Fruit fly (Drosophila melanogaster) whole organism, embryonic: Measurements from ENCODE around the gene CG13461.
A peak's percentile ranks its signal among the peaks of the same experiment; 100 is the strongest.

ENCODE experiments used
- Atf3 ChIP-seq: fragments of 200-800 bp; sonication (Bioruptor generic); optimal IDR thresholded peaks from 3 replicates; lab custom pipeline; 2016; ENCODE audit warnings: missing biosample characterization, missing genetic modification characterization
- CG10147 ChIP-seq: fragments of 200-800 bp; sonication (Bioruptor generic); optimal IDR thresholded peaks from 2 replicates; lab custom pipeline; 2019; ENCODE audit warnings: missing biosample characterization, mild to moderate bottlenecking, missing genetic modification characterization, moderate library complexity
- CG10565 ChIP-seq: fragments of 200-800 bp; sonication (Bioruptor generic); optimal IDR thresholded peaks from 3 replicates; lab custom pipeline; 2016; ENCODE audit warnings: missing biosample characterization, mild to moderate bottlenecking, missing genetic modification characterization
- CG11398 ChIP-seq: fragments of 200-800 bp; sonication (Bioruptor generic); optimal IDR thresholded peaks from 2 replicates; lab custom pipeline; 2016; ENCODE audit warnings: missing biosample characterization, missing genetic modification characterization
- CG11456 ChIP-seq: fragments of 200-800 bp; sonication (Bioruptor generic); IDR thresholded peaks from 3 replicates; pipeline ENCODE4 v1.3.6; 2022; ENCODE audit warnings: missing biosample characterization, missing genetic modification characterization
- CG11723 ChIP-seq: fragments of 200-800 bp; sonication (Bioruptor generic); optimal IDR thresholded peaks from 2 replicates; lab custom pipeline; 2017; ENCODE audit warnings: missing biosample characterization, mild to moderate bottlenecking, missing genetic modification characterization
- CG12155 ChIP-seq: fragments of 200-800 bp; sonication (Bioruptor generic); optimal IDR thresholded peaks from 3 replicates; lab custom pipeline; 2016; ENCODE audit warnings: missing biosample characterization, missing genetic modification characterization
- CG15479 ChIP-seq: fragments of 200-800 bp; sonication (Bioruptor generic); optimal IDR thresholded peaks from 3 replicates; lab custom pipeline; 2019; ENCODE audit warnings: missing biosample characterization, mild to moderate bottlenecking, missing genetic modification characterization, moderate library complexity
- CG17186 ChIP-seq: fragments of 200-800 bp; sonication (Bioruptor generic); optimal IDR thresholded peaks from 3 replicates; lab custom pipeline; 2017; ENCODE audit warnings: missing biosample characterization, missing genetic modification reagents, missing genetic modification characterization
- CG18619 ChIP-seq: fragments of 200-800 bp; sonication (Bioruptor generic); optimal IDR thresholded peaks from 3 replicates; lab custom pipeline; 2017; ENCODE audit warnings: missing biosample characterization, mild to moderate bottlenecking, missing genetic modification characterization
- CG2129 ChIP-seq: fragments of 200-800 bp; sonication (Bioruptor generic); IDR thresholded peaks from 2 replicates; pipeline ENCODE4 v1.3.6; 2022; ENCODE audit warnings: missing biosample characterization, missing genetic modification characterization; ENCODE audit not compliant: partially characterized antibody
- CG2199 ChIP-seq: fragments of 200-800 bp; sonication (Bioruptor generic); IDR thresholded peaks from 3 replicates; pipeline ENCODE4 v1.3.6; 2022; ENCODE audit warnings: missing biosample characterization, missing genetic modification characterization
- CG34224 ChIP-seq: fragments of 200-800 bp; sonication (Bioruptor generic); IDR thresholded peaks from 3 replicates; pipeline ENCODE4 v1.3.6; 2022; ENCODE audit warnings: missing biosample characterization, missing genetic modification characterization; ENCODE audit not compliant: partially characterized antibody
- CG7786 ChIP-seq: fragments of 200-800 bp; sonication (Bioruptor generic); optimal IDR thresholded peaks from 2 replicates; lab custom pipeline; 2016; ENCODE audit warnings: missing biosample characterization, missing genetic modification characterization
- CG7963 ChIP-seq: fragments of 200-800 bp; sonication (Bioruptor generic); IDR thresholded peaks from 3 replicates; pipeline ENCODE4 v1.3.6; 2022; ENCODE audit warnings: missing biosample characterization, missing genetic modification characterization; ENCODE audit not compliant: partially characterized antibody
- CG8281 ChIP-seq: fragments of 200-800 bp; sonication (Bioruptor generic); optimal IDR thresholded peaks from 2 replicates; lab custom pipeline; 2018; ENCODE audit warnings: missing biosample characterization, mild to moderate bottlenecking, missing genetic modification characterization, moderate library complexity
- D ChIP-seq, 2 experiments: fragments of 200-800 bp in 1 of 2; fragments of >200 bp in 1 of 2; sonication (Bioruptor generic) in 1 of 2; optimal IDR thresholded peaks; 2 replicates in 1 of 2; 3 replicates in 1 of 2; lab custom pipeline; 2017; ENCODE audit warnings: mild to moderate bottlenecking in 1 of 2, missing biosample characterization in 1 of 2, missing genetic modification characterization in 1 of 2, missing genetic modification reagents in 1 of 2
- Dfd ChIP-seq, 2 experiments: fragments of >200 bp; optimal IDR thresholded peaks; 2 replicates each; lab custom pipeline; 2017; ENCODE audit warnings: missing biosample characterization in 2 of 2, missing genetic modification characterization in 2 of 2
- Hand ChIP-seq: fragments of 200-800 bp; sonication (Bioruptor generic); optimal IDR thresholded peaks from 2 replicates; lab custom pipeline; 2017; ENCODE audit warnings: mild to moderate bottlenecking, missing biosample characterization, missing genetic modification reagents, missing genetic modification characterization
- Lpt ChIP-seq: fragments of >200 bp; optimal IDR thresholded peaks from 2 replicates; lab custom pipeline; 2018; ENCODE audit warnings: missing biosample characterization, missing genetic modification characterization
- PHDP ChIP-seq: fragments of 200-800 bp; sonication (Bioruptor generic); optimal IDR thresholded peaks from 3 replicates; lab custom pipeline; 2018; ENCODE audit warnings: missing biosample characterization, mild to moderate bottlenecking, missing genetic modification characterization, moderate library complexity
- Spps ChIP-seq: fragments of 200-800 bp; sonication (Bioruptor generic); optimal IDR thresholded peaks from 2 replicates; lab custom pipeline; 2018; ENCODE audit warnings: missing biosample characterization, mild to moderate bottlenecking, missing genetic modification characterization
- Taf1 ChIP-seq: fragments of 200-800 bp; sonication (Bioruptor generic); IDR thresholded peaks from 2 replicates; pipeline ENCODE4 v1.3.6; 2022; ENCODE audit warnings: missing biosample characterization, missing genetic modification characterization
- ato ChIP-seq: fragments of 200-800 bp; sonication (Bioruptor generic); IDR thresholded peaks from 2 replicates; pipeline ENCODE4 v1.3.6; 2022; ENCODE audit warnings: missing biosample characterization, missing genetic modification characterization; ENCODE audit not compliant: partially characterized antibody
- bigmax ChIP-seq: fragments of 200-800 bp; sonication (Bioruptor generic); optimal IDR thresholded peaks from 2 replicates; lab custom pipeline; 2018; ENCODE audit warnings: missing biosample characterization, mild to moderate bottlenecking, missing genetic modification characterization
- cad ChIP-seq: fragments of >200 bp; optimal IDR thresholded peaks from 2 replicates; lab custom pipeline; 2017; ENCODE audit warnings: missing biosample characterization, missing genetic modification characterization
- disco-r ChIP-seq: fragments of 200-800 bp; sonication (Bioruptor generic); optimal IDR thresholded peaks from 2 replicates; lab custom pipeline; 2016; ENCODE audit warnings: missing biosample characterization, missing genetic modification characterization
- gcm ChIP-seq: fragments of 200-800 bp; sonication (Bioruptor generic); optimal IDR thresholded peaks from 2 replicates; lab custom pipeline; 2019; ENCODE audit warnings: missing biosample characterization, mild to moderate bottlenecking, missing genetic modification characterization, moderate library complexity
- insv ChIP-seq, 2 experiments: fragments of 200-800 bp; sonication (Bioruptor generic); optimal IDR thresholded peaks; 3 replicates each; lab custom pipeline; 2016 to 2018; ENCODE audit warnings: missing biosample characterization in 2 of 2, missing genetic modification characterization in 2 of 2
- lab ChIP-seq: fragments of 200-800 bp; sonication (Bioruptor generic); optimal IDR thresholded peaks from 3 replicates; lab custom pipeline; 2017; ENCODE audit warnings: missing biosample characterization, missing genetic modification characterization, mild to moderate bottlenecking, moderate library complexity, missing genetic modification reagents
- org-1 ChIP-seq: fragments of 200-800 bp; sonication (Bioruptor generic); optimal IDR thresholded peaks from 2 replicates; lab custom pipeline; 2017; ENCODE audit warnings: missing biosample characterization, missing genetic modification characterization
- pho ChIP-seq: fragments of 200-800 bp; sonication (Bioruptor generic); optimal IDR thresholded peaks from 2 replicates; lab custom pipeline; 2016; ENCODE audit warnings: missing biosample characterization, missing genetic modification characterization
- row ChIP-seq: fragments of 200-800 bp; sonication (Bioruptor generic); IDR thresholded peaks from 3 replicates; pipeline ENCODE4 v1.3.6; 2022; ENCODE audit warnings: missing biosample characterization, missing genetic modification characterization
- tll ChIP-seq, 2 experiments: fragments of 200-800 bp in 1 of 2; fragments of >200 bp in 1 of 2; sonication (Bioruptor generic) in 1 of 2; optimal IDR thresholded peaks; 2 replicates each; lab custom pipeline; 2017 to 2019; ENCODE audit warnings: missing biosample characterization in 2 of 2, missing genetic modification characterization in 2 of 2, mild to moderate bottlenecking in 1 of 2, moderate library complexity in 1 of 2
- toy ChIP-seq: fragments of 200-800 bp; sonication (Bioruptor generic); IDR thresholded peaks from 2 replicates; pipeline ENCODE4 v1.3.6; 2022; ENCODE audit warnings: missing biosample characterization, missing genetic modification characterization
- vvl ChIP-seq: fragments of 200-800 bp; sonication (Bioruptor generic); IDR thresholded peaks from 2 replicates; pipeline ENCODE4 v1.3.6; 2022; ENCODE audit warnings: missing biosample characterization, missing genetic modification characterization
- zen ChIP-seq: fragments of 200-800 bp; sonication (Bioruptor generic); optimal IDR thresholded peaks from 3 replicates; lab custom pipeline; 2018; ENCODE audit warnings: missing biosample characterization, mild to moderate bottlenecking, missing genetic modification characterization, moderate library complexity

Gene CG13461

DNA sequence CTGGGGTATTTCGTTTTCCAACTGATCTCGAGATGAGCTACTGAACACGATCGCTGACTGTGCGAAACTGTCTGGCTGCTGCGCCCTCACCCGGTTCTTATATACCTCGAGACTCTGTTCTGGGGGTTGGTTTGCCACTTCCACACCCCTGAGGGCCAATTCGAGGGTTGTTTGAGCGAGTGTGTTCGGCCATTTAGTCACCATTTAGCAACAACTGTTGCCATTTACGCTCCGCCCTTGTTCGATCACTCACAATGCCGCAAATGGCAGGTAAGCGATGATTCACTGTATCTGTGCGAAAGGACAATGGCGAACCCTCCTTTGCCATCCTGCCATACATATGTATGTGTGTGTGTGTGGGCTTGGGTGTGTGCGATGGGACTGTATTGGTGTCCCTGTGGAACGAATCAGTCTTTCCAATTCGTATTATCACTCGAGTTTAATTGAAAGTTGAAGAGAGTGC, 8.4 kb downstream of the CG13461 start, which contains the start of gene ind (continued):
- 0 out of 3 replicates have a peak, but pooled peaks have one; percentile 15 for TF ChIP-seq CG2199 (GFP tag; lab: Robert Waterston, UW)
- TF ChIP-seq CG12155 (GFP tag; lab: Kevin White, UChicago), result no peak
- TF ChIP-seq Taf1 (GFP tag; lab: Robert Waterston, UW), result no peak
- no peak for TF ChIP-seq CG8281
- TF ChIP-seq lab (GFP tag; lab: Kevin White, UChicago), result no peak
- TF ChIP-seq ato, result no peak

DNA sequence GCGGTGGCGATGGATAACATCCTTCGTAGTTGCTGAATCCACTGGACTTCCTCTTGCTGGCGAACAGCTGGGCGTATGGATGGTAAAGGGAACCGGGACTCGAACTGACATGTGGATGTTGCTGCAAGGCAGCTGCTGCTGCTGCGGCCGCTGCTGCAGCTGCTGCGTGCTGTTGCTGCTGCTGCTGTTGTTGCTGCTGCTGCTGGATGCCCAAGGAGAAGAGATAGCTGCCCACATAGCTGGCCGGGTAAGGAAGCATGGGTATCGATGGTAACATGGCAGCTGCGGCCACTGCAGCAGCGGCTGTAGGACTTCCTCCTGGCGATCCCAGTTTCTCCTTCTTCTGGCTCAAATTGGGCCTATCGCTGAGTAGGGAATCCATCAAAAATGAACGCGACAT, 8.8 kb downstream of the CG13461 start:
- TF ChIP-seq PHDP, result no peak
- TF ChIP-seq Dfd (GFP tag; optimal IDR thresholded peaks at IDR 0.05; lab: Kevin White, UChicago), result peak in 1 of 2 experiments; percentile 69

DNA sequence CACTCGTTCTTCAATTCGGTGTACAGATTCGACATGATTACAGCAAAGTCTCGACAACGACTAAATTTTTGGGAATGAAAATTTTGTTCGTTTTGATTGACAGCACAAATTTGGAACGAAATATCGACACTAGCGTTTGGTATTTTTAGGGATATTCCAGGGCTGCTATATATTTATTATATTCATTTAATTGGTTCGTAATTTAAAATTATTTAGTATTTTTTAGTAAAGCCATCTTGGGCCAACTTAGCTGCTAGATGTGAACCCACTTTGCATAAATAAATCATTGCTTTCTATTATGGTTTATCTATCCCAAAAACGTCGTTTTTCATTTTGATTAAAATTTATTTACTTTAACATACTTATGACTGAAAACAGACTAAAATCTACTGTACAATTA, 9.8 kb downstream of the CG13461 start, which contains the start of gene Rpn12R:
Rpn12R (minus strand) TSS at position 101 of the 400 bp plus-strand sequence.
- TF ChIP-seq CG11398 (GFP tag; lab: Kevin White, UChicago) (no peak), Hand (GFP tag; lab: Kevin White, UChicago) (no peak), CG10147 (GFP tag; lab: Kevin White, UChicago) (no peak), CG2129 (GFP tag; lab: Robert Waterston, UW) (no peak), CG34224 (GFP tag; lab: Robert Waterston, UW) (no peak), gcm (GFP tag; lab: Kevin White, UChicago) (no peak), CG10565 (GFP tag; lab: Kevin White, UChicago) (no peak), CG11723 (GFP tag; lab: Kevin White, UChicago) (no peak), vvl (GFP tag; lab: Robert Waterston, UW) (no peak), CG7786 (GFP tag; lab: Kevin White, UChicago) (no peak), CG7963 (GFP tag; lab: Robert Waterston, UW) (no peak)

DNA sequence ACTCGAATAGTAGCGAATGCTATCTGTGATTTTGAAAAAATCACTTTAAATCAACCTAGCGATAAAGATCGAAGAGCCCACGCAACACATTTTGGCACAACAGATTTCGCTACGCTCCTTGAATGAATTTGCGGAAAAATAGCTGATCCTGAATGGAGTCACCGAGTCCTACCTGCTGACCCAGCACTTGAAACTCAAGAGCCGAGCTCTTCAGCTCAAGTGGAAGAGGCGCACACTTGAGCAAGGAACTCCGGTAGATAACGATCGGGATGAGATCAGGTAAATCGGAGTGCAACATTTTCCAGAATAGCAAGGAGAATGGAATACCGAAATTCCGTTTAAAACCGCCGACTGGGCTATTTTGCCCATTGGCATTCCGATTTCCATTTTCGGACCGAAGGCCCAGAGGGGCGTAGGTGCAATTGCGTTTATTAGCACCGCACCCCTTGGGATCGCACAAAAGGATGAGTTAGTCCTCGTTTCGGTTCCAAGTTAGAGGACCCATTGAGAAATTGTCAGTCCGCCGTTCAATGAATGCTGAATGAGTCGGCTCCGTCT, 11.9 kb downstream of the CG13461 start:
- TF ChIP-seq cad (GFP tag; lab: Kevin White, UChicago) (peak; percentile 61), disco-r (GFP tag; lab: Kevin White, UChicago) (no peak), insv (GFP tag; optimal IDR thresholded peaks at IDR 0.05; lab: Kevin White, UChicago) (peak in 1 of 2 experiments; percentile 48), CG17186 (GFP tag; lab: Kevin White, UChicago) (no peak), bigmax (no peak), row (GFP tag; lab: Robert Waterston, UW) (no peak), org-1 (GFP tag; lab: Kevin White, UChicago) (no peak), tll (GFP tag; optimal IDR thresholded peaks at IDR 0.05; lab: Kevin White, UChicago) (peak in 1 of 2 experiments; percentile 68), CG18619 (GFP tag; lab: Kevin White, UChicago) (no peak), Atf3 (GFP tag; lab: Kevin White, UChicago) (no peak), toy (no peak), zen (tag; lab: Kevin White, UChicago) (peak; percentile 83), CG11456 (GFP tag; lab: Robert Waterston, UW) (no peak), D (optimal IDR thresholded peaks at IDR 0.05; lab: Kevin White, UChicago) (peak; percentile 1), D (GFP tag; optimal IDR thresholded peaks at IDR 0.05; lab: Kevin White, UChicago) (no peak), CG15479 (GFP tag; lab: Kevin White, UChicago) (peak; percentile 93), Spps (no peak), pho (GFP tag; lab: Kevin White, UChicago) (no peak), Lpt (no peak), Hand (GFP tag; lab: Kevin White, UChicago) (no peak)
